Worm (Caenorhabditis elegans) whole organism, L4/young adult: ENCODE data around the gene C05C9.1.

Experiments
- dao-5 ChIP-seq: sonication (generic microtip); optimal IDR thresholded peaks from 2 replicates; lab custom pipeline; 2016; ENCODE audit warnings: missing genotype, missing genetic modification characterization, moderate library complexity, missing compliant biosample characterization
- him-1 ChIP-seq: sonication (generic microtip); optimal IDR thresholded peaks from 2 replicates; lab custom pipeline; 2016; ENCODE audit warnings: missing genotype, missing genetic modification reagents, missing genetic modification characterization, missing compliant biosample characterization

DNA sequence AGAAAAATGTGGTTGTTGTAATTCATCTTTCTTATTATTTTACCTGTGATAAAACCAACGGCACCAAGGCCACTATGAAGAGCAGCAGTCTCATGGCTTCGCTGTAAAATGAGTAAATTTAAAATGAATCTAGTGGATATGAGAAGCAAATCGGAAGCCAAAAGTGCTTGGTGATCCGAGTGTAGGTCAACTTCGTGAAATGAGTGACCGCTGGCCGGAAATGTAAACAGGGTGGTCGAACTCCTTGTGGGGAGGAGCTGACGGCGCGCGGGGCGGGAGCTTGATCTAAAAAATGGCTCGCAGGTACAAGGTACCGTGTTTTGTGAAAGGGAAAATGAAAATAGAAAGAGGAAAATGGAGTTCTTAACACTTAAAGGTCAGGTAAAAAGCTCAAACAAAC is 36.1 kb downstream of the C05C9.1 start, which contains the start of gene C34F6.1:
- no peak for TF ChIP-seq him-1 (tag; lab: Kevin White, UChicago)
- no peak for TF ChIP-seq dao-5 (tag; lab: Kevin White, UChicago)
